Fruit fly (Drosophila melanogaster): ENCODE data around the gene Aps.

dm6 chr3L:10913214-10913613 lies 14.3 kb upstream of the Aps start:
- TF ChIP-seq Gug (GFP tag; IDR thresholded peaks at IDR 0.05) = peak; percentile 85
- TF ChIP-seq Hr38 (GFP tag; optimal IDR thresholded peaks at IDR 0.05) = no peak
- TF ChIP-seq acj6 (GFP tag; optimal IDR thresholded peaks at IDR 0.05) = peak; percentile 61
- no peak for TF ChIP-seq CG6854 (GFP tag; optimal IDR thresholded peaks at IDR 0.05)
- TF ChIP-seq CG8319 (GFP tag; optimal IDR thresholded peaks at IDR 0.05) = no peak
- no peak for TF ChIP-seq CG16779 (tag; optimal IDR thresholded peaks at IDR 0.05)

Measured in whole organism, prepupa.